Worm (Caenorhabditis elegans) whole organism, late embryonic: ENCODE results near the gene F42G2.5.

Experiments
- K02D7.2 ChIP-seq: sonication (generic microtip); optimal IDR thresholded peaks from 2 replicates; lab custom pipeline; 2017; ENCODE audit warnings: mild to moderate bottlenecking, missing genetic modification characterization, missing compliant biosample characterization
- K09A11.1 ChIP-seq: sonication (generic microtip); optimal IDR thresholded peaks from 2 replicates; lab custom pipeline; 2017; ENCODE audit warnings: antibody characterized with exemption, mild to moderate bottlenecking, missing genetic modification characterization, missing compliant biosample characterization; ENCODE audit not compliant: insufficient read depth
- T23F11.4 ChIP-seq: fragments of 200-800 bp; sonication (Bioruptor generic); optimal IDR thresholded peaks from 2 replicates; lab custom pipeline; 2018; ENCODE audit warnings: mild to moderate bottlenecking, missing genetic modification characterization, missing compliant biosample characterization
- Y22D7AL.16 ChIP-seq: sonication (generic microtip); optimal IDR thresholded peaks from 2 replicates; lab custom pipeline; 2016; ENCODE audit warnings: missing genetic modification characterization, missing compliant biosample characterization
- ama-1 ChIP-seq: fragments of 150-350 bp; optimal IDR thresholded peaks from 2 replicates; lab custom pipeline; 2014
- ceh-14 ChIP-seq: sonication (generic microtip); optimal IDR thresholded peaks from 2 replicates; lab custom pipeline; 2016; ENCODE audit warnings: missing genotype, missing genetic modification characterization, missing compliant biosample characterization
- ceh-19 ChIP-seq: fragments of 200-800 bp; sonication (Bioruptor generic); optimal IDR thresholded peaks from 2 replicates; lab custom pipeline; 2018; ENCODE audit warnings: mild to moderate bottlenecking, missing genetic modification characterization, missing compliant biosample characterization
- ceh-2 ChIP-seq: sonication (generic microtip); optimal IDR thresholded peaks from 2 replicates; lab custom pipeline; 2016; ENCODE audit warnings: missing genotype, missing genetic modification characterization, missing compliant biosample characterization
- ceh-24 ChIP-seq: sonication (generic microtip); optimal IDR thresholded peaks from 2 replicates; lab custom pipeline; 2016; ENCODE audit warnings: mild to moderate bottlenecking, missing genetic modification characterization, missing compliant biosample characterization
- ceh-31 ChIP-seq: sonication (generic microtip); optimal IDR thresholded peaks from 2 replicates; lab custom pipeline; 2016; ENCODE audit warnings: missing genetic modification characterization, missing compliant biosample characterization
- ceh-9 ChIP-seq: sonication (generic microtip); optimal IDR thresholded peaks from 2 replicates; lab custom pipeline; 2016; ENCODE audit warnings: mild to moderate bottlenecking, missing genetic modification characterization, inconsistent platforms, missing compliant biosample characterization
- che-1 ChIP-seq: sonication (generic microtip); optimal IDR thresholded peaks from 2 replicates; lab custom pipeline; 2016; ENCODE audit warnings: mild to moderate bottlenecking, missing genetic modification characterization, missing compliant biosample characterization
- dmd-4 ChIP-seq: sonication (generic microtip); optimal IDR thresholded peaks from 2 replicates; lab custom pipeline; 2016; ENCODE audit warnings: borderline replicate concordance, missing genetic modification characterization, missing compliant biosample characterization
- elt-2 ChIP-seq: sonication (generic microtip); optimal IDR thresholded peaks from 2 replicates; lab custom pipeline; 2016; ENCODE audit warnings: missing genetic modification reagents, missing genetic modification characterization, missing compliant biosample characterization
- ets-4 ChIP-seq: sonication (generic microtip); optimal IDR thresholded peaks from 2 replicates; lab custom pipeline; 2016; ENCODE audit warnings: missing genetic modification characterization, missing compliant biosample characterization
- eyg-1 ChIP-seq: sonication (generic microtip); optimal IDR thresholded peaks from 2 replicates; lab custom pipeline; 2016; ENCODE audit warnings: missing genotype, missing genetic modification characterization, missing compliant biosample characterization
- fax-1 ChIP-seq: sonication (generic microtip); optimal IDR thresholded peaks from 2 replicates; lab custom pipeline; 2016; ENCODE audit warnings: missing genotype, missing genetic modification characterization, missing compliant biosample characterization
- fkh-10 ChIP-seq: fragments of 150-350 bp; optimal IDR thresholded peaks from 2 replicates; lab custom pipeline; 2014; ENCODE audit warnings: missing biosample characterization, missing genetic modification reagents, missing genetic modification characterization
- fkh-6 ChIP-seq: sonication (generic microtip); optimal IDR thresholded peaks from 2 replicates; lab custom pipeline; 2016; ENCODE audit warnings: missing genetic modification characterization, missing compliant biosample characterization
- gmeb-2 ChIP-seq: sonication (generic microtip); optimal IDR thresholded peaks from 2 replicates; lab custom pipeline; 2016; ENCODE audit warnings: missing genetic modification characterization, inconsistent platforms, missing compliant biosample characterization
- hlh-13 ChIP-seq: fragments of 200-800 bp; sonication (Bioruptor generic); optimal IDR thresholded peaks from 2 replicates; lab custom pipeline; 2018; ENCODE audit warnings: mild to moderate bottlenecking, missing genetic modification characterization, missing compliant biosample characterization
- hlh-8 ChIP-seq: sonication (generic microtip); optimal IDR thresholded peaks from 2 replicates; lab custom pipeline; 2016; ENCODE audit warnings: missing genotype, missing genetic modification characterization, missing compliant biosample characterization
- lin-11 ChIP-seq: fragments of 200-800 bp; sonication (Bioruptor generic); optimal IDR thresholded peaks from 2 replicates; lab custom pipeline; 2018; ENCODE audit warnings: mild to moderate bottlenecking, missing genetic modification characterization, missing compliant biosample characterization
- nhr-11 ChIP-seq: fragments of 150-350 bp; optimal IDR thresholded peaks from 2 replicates; lab custom pipeline; 2014; ENCODE audit warnings: missing biosample characterization, missing genetic modification characterization
- nhr-232 ChIP-seq: sonication (generic microtip); optimal IDR thresholded peaks from 2 replicates; lab custom pipeline; 2016; ENCODE audit warnings: missing genetic modification characterization, missing compliant biosample characterization
- npax-4 ChIP-seq: sonication (generic microtip); optimal IDR thresholded peaks from 2 replicates; lab custom pipeline; 2016; ENCODE audit warnings: missing genetic modification characterization, missing compliant biosample characterization
- pax-1 ChIP-seq: fragments of 150-350 bp; optimal IDR thresholded peaks from 2 replicates; lab custom pipeline; 2014; ENCODE audit warnings: missing biosample characterization, missing genetic modification characterization
- pqm-1 ChIP-seq: sonication (generic microtip); optimal IDR thresholded peaks from 2 replicates; lab custom pipeline; 2016; ENCODE audit warnings: missing genetic modification characterization, missing compliant biosample characterization
- sox-2 ChIP-seq: fragments of 200-800 bp; sonication (Bioruptor generic); IDR thresholded peaks from 2 replicates; pipeline ENCODE4 v1.3.6; 2022; ENCODE audit warnings: missing genetic modification reagents, missing genetic modification characterization, missing compliant biosample characterization
- sox-4 ChIP-seq: sonication (generic microtip); optimal IDR thresholded peaks from 2 replicates; lab custom pipeline; 2017; ENCODE audit warnings: mild to moderate bottlenecking, missing genetic modification characterization, inconsistent platforms, missing compliant biosample characterization
- syd-9 ChIP-seq: sonication (generic microtip); optimal IDR thresholded peaks from 2 replicates; lab custom pipeline; 2016; ENCODE audit warnings: mild to moderate bottlenecking, missing genetic modification characterization, moderate library complexity, missing compliant biosample characterization
- tbx-2 ChIP-seq: sonication (generic microtip); optimal IDR thresholded peaks from 2 replicates; lab custom pipeline; 2016; ENCODE audit warnings: missing genetic modification characterization, missing compliant biosample characterization
- tbx-7 ChIP-seq: sonication (generic microtip); optimal IDR thresholded peaks from 2 replicates; lab custom pipeline; 2016; ENCODE audit warnings: missing genotype, missing genetic modification characterization, missing compliant biosample characterization
- ttx-3 ChIP-seq: sonication (generic microtip); optimal IDR thresholded peaks from 2 replicates; lab custom pipeline; 2016; ENCODE audit warnings: missing genetic modification reagents, missing genetic modification characterization, missing compliant biosample characterization
- unc-42 ChIP-seq: sonication (generic microtip); optimal IDR thresholded peaks from 2 replicates; lab custom pipeline; 2016; ENCODE audit warnings: missing genotype, missing genetic modification characterization, missing compliant biosample characterization
- unc-55 ChIP-seq: sonication (generic microtip); optimal IDR thresholded peaks from 2 replicates; lab custom pipeline; 2017; ENCODE audit warnings: missing biosample characterization, missing genetic modification reagents, missing genetic modification characterization
- unc-86 ChIP-seq: sonication (generic microtip); optimal IDR thresholded peaks from 2 replicates; lab custom pipeline; 2016; ENCODE audit warnings: missing genetic modification characterization, missing compliant biosample characterization
- zip-5 ChIP-seq: sonication (generic microtip); optimal IDR thresholded peaks from 2 replicates; lab custom pipeline; 2016; ENCODE audit warnings: missing genetic modification characterization, missing compliant biosample characterization

The F42G2.5 gene

DNA sequence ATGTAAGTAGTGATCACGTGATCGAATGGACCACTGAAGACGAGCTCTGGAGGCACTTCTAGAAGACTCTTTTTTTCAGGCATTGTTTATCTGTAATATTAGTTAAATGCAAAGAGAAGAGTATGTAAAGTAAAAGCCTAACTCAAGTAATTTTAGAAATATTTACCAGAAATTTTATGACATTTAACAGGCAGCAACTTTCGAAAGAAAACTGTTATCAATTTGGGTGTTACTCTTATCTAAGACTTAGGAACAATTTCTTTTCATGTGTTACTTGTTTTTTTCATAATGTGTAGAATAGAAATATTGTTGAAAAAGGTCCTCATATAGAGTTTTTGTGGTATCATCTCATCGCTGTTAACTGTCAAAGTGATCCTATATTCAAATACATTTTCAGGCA, at the start of gene F42G2.5, which contains the start of gene F42G2.7:
TSS of gene F42G2.5 (minus strand) at position 101 of the 400 bp plus-strand sequence.
TSS of gene F42G2.7 (plus strand) at position 270 of the 400 bp plus-strand sequence.
- TF ChIP-seq sox-4 (tag; lab: Kevin White, UChicago) = no peak
- no peak for TF ChIP-seq npax-4 (tag; lab: Kevin White, UChicago)
- no peak for TF ChIP-seq syd-9 (tag; lab: Kevin White, UChicago)
- TF ChIP-seq fkh-10 (GFP tag; lab: Kevin White, UChicago) = no peak
- TF ChIP-seq eyg-1 (tag; lab: Kevin White, UChicago) = no peak
- no peak for TF ChIP-seq ets-4 (tag; lab: Kevin White, UChicago)
- TF ChIP-seq fkh-6 (tag; lab: Kevin White, UChicago) = no peak
- TF ChIP-seq unc-55 = no peak
- no peak for TF ChIP-seq tbx-2
- TF ChIP-seq gmeb-2 = no peak

DNA sequence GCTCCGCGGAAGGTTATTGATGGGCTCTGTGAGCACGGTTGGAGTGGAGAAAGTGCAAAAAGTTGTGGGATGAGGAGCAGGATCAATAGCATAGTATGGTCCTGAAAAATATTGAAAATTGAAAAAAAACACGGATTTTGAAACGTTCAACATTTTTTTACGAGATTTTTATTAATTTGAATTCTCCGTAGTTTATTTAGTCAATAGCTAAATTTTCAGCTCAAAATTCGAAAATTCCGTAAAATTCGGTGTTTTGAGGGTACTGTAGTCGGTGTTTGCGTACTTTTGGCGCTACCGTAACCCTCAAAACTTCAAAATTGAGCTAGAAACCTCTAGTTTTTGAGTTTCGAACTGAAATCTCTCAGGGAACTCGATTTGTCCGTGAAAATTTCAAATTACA, 41.1 kb upstream of the F42G2.5 start, which contains the start of gene pqn-42:
TSS of gene pqn-42 (minus strand) at position 101 of the 400 bp plus-strand sequence.
- no peak for TF ChIP-seq unc-42 (tag; lab: Kevin White, UChicago)
- TF ChIP-seq nhr-232 (tag; lab: Kevin White, UChicago) = no peak
- no peak for TF ChIP-seq sox-2 (GFP tag; lab: Robert Waterston, UW)
- no peak for TF ChIP-seq dmd-4 (tag; lab: Kevin White, UChicago)
- no peak for TF ChIP-seq unc-86
- TF ChIP-seq K02D7.2 (tag; lab: Kevin White, UChicago) = no peak

DNA sequence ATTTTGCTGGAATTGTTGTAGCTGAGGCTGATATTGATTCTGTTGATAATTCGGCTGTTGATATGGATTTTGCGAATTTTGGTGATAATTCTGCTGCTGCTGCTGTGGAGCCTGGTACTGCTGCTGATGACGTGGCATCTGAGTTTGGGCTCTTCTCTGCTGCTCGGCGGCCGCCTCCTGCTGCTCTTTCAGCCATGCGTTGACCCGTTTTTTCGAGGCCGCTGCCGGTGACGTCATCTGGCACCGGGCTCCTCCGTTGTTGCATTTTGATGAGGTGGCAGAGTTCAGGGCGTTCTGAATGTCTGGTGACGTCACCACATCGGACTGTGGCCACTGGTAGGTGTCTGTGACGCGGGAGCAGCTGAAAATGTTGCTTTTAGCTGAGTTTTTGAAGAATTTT, 39.2 kb upstream of the F42G2.5 start:
- TF ChIP-seq zip-5 (no peak), T23F11.4 (GFP tag; lab: Kevin White, UChicago) (no peak), fax-1 (tag; lab: Kevin White, UChicago) (no peak), eyg-1 (tag; lab: Kevin White, UChicago) (no peak), nhr-232 (tag; lab: Kevin White, UChicago) (no peak), pqm-1 (no peak), nhr-11 (no peak), hlh-13 (no peak), ceh-14 (tag; lab: Kevin White, UChicago) (no peak), ceh-9 (no peak), pax-1 (tag; lab: Kevin White, UChicago) (no peak), ttx-3 (tag; lab: Kevin White, UChicago) (no peak), ama-1 (lab: Kevin White, UChicago) (no peak), npax-4 (tag; lab: Kevin White, UChicago) (no peak)

DNA sequence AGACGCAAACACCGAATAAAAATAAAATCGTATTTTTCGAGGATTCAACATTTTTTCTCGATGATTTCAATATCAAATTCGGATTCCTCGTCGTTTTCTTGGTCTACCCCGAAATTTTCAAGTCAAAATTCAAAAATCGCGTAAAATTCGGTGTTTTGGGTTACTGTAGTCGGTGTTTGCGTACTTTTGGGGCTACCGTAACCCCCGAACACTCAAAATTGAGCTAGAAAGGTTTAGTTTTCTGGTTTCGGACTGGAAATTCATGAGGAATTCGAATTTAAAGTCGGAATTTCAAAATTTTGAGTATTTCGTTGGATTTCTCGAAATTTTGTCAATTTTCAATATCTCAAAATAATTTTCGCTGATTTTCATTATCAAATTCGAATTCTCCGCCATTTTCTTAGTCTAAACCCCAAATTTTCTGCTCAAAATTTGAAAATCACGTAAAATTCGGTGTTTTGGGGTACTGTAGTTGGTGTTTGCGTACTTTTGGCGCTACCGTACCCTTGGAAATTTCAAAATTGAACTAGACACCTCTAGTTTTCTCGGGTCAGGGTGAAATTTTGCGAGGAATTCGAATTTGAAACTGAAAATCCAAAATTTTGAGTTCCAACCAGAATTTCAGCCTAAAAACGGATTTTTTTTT, 38.3 kb upstream of the F42G2.5 start:
- TF ChIP-seq tbx-2 (no peak), ceh-19 (GFP tag; lab: Kevin White, UChicago) (no peak), ceh-2 (no peak), dmd-4 (tag; lab: Kevin White, UChicago) (no peak), nhr-11 (no peak), lin-11 (tag; lab: Kevin White, UChicago) (no peak), tbx-7 (tag; lab: Kevin White, UChicago) (no peak), ceh-14 (tag; lab: Kevin White, UChicago) (no peak), K02D7.2 (tag; lab: Kevin White, UChicago) (no peak), che-1 (tag; lab: Kevin White, UChicago) (no peak), npax-4 (tag; lab: Kevin White, UChicago) (no peak), fkh-6 (tag; lab: Kevin White, UChicago) (no peak), K09A11.1 (tag; lab: Kevin White, UChicago) (no peak), elt-2 (no peak), Y22D7AL.16 (tag; lab: Kevin White, UChicago) (no peak), hlh-8 (tag; lab: Kevin White, UChicago) (no peak), ceh-31 (tag; lab: Kevin White, UChicago) (no peak), ceh-24 (no peak)
